Worm (Caenorhabditis elegans): ENCODE measurements around the gene Y32F6B.9.

DNA sequence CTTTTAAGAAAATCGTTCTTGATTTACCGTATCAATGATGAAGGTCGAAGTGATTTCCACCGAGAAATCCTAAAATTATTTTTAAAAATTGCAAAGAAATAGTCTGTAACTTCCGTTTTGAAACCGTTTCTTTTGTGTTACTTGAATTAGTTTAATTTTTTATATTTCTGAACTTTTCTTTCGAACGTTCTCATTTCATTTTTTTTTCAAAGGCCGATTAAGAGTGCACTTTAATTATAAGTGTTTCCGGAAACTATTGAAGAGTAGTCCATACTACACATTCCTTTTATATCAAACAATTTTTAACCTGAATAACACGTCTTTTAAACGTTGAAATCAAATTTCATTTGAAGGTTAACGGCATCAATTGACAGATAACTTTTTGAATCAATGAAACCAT, 10.8 kb upstream of the Y32F6B.9 start:
- TF ChIP-seq fkh-10 (GFP tag; optimal IDR thresholded peaks at IDR 0.05), result no peak
- TF ChIP-seq T23F11.4 (GFP tag; optimal IDR thresholded peaks at IDR 0.05), result no peak
- no peak for TF ChIP-seq pha-4 (tag; optimal IDR thresholded peaks at IDR 0.05)
- TF ChIP-seq tbx-2 (tag; optimal IDR thresholded peaks at IDR 0.05), result no peak
- no peak for TF ChIP-seq ztf-16 (tag; optimal IDR thresholded peaks at IDR 0.05)
- no peak for TF ChIP-seq gmeb-2 (tag; optimal IDR thresholded peaks at IDR 0.05)
- TF ChIP-seq fax-1 (tag; optimal IDR thresholded peaks at IDR 0.05), result no peak
